Worm (Caenorhabditis elegans) whole organism, L4 larva: ENCODE measurements around the gene E02C12.11.

Experiments
- D1046.2 ChIP-seq: fragments of 200-800 bp; sonication (Bioruptor generic); IDR thresholded peaks from 2 replicates; pipeline ENCODE4 v1.3.6; 2022; ENCODE audit warnings: missing genetic modification characterization, missing compliant biosample characterization
- F10B5.3 ChIP-seq: sonication (generic microtip); optimal IDR thresholded peaks from 2 replicates; lab custom pipeline; 2016; ENCODE audit warnings: mild to moderate bottlenecking, missing genetic modification characterization, missing compliant biosample characterization
- F37D6.2 ChIP-seq: sonication (generic microtip); optimal IDR thresholded peaks from 2 replicates; lab custom pipeline; 2016; ENCODE audit warnings: mild to moderate bottlenecking, missing genetic modification characterization, missing compliant biosample characterization
- F44E2.7 ChIP-seq: fragments of 200-800 bp; sonication (Bioruptor generic); IDR thresholded peaks from 2 replicates; pipeline ENCODE4 v2.1.2; 2022; ENCODE audit warnings: missing genetic modification characterization, missing compliant biosample characterization
- T20F7.1 ChIP-seq: fragments of 200-800 bp; sonication (Bioruptor generic); optimal IDR thresholded peaks from 2 replicates; lab custom pipeline; 2018; ENCODE audit warnings: mild to moderate bottlenecking, missing genetic modification characterization, missing compliant biosample characterization
- T26A8.4 ChIP-seq: fragments of 200-800 bp; sonication (Bioruptor generic); IDR thresholded peaks from 2 replicates; pipeline ENCODE4 v1.3.6; 2022; ENCODE audit warnings: missing genetic modification characterization, missing compliant biosample characterization
- Y5F2A.4 ChIP-seq: fragments of 200-800 bp; sonication (Bioruptor generic); optimal IDR thresholded peaks from 2 replicates; lab custom pipeline; 2018; ENCODE audit warnings: mild to moderate bottlenecking, missing genetic modification characterization, missing compliant biosample characterization
- Y75B8A.6 ChIP-seq: fragments of 200-800 bp; sonication (Bioruptor generic); IDR thresholded peaks from 2 replicates; pipeline ENCODE4 v1.3.6; 2022; ENCODE audit warnings: missing genetic modification reagents, missing genetic modification characterization, missing compliant biosample characterization
- ZK546.5 ChIP-seq, 2 experiments: sonication (generic microtip); optimal IDR thresholded peaks; 2 replicates each; lab custom pipeline; 2017; ENCODE audit warnings: missing biosample characterization in 2 of 2, missing genetic modification characterization in 2 of 2
- ama-1 ChIP-seq: fragments of 150-350 bp; optimal IDR thresholded peaks from 2 replicates; lab custom pipeline; 2014; ENCODE audit warnings: inconsistent platforms, mixed read lengths
- ceh-44 ChIP-seq: fragments of 200-800 bp; sonication (Bioruptor generic); IDR thresholded peaks from 2 replicates; pipeline ENCODE4 v1.3.6; 2022; ENCODE audit warnings: missing genetic modification reagents, missing genetic modification characterization, missing compliant biosample characterization
- ces-1 ChIP-seq: fragments of 150-350 bp; sonication (generic microtip); optimal IDR thresholded peaks from 4 replicates; lab custom pipeline; 2014; ENCODE audit warnings: missing biosample characterization, missing genetic modification reagents, missing genetic modification characterization
- ctbp-1 ChIP-seq: fragments of 200-800 bp; sonication (Bioruptor generic); IDR thresholded peaks from 2 replicates; pipeline ENCODE4 v1.3.6; 2022; ENCODE audit warnings: missing genetic modification reagents, missing genetic modification characterization, missing compliant biosample characterization
- daf-16 ChIP-seq, 3 experiments: sonication (generic microtip); optimal IDR thresholded peaks; 2 replicates each; lab custom pipeline; 2016 to 2017; ENCODE audit warnings: missing genetic modification characterization in 3 of 3, missing genetic modification reagents in 3 of 3, mild to moderate bottlenecking in 2 of 3, missing compliant biosample characterization in 2 of 3, missing biosample characterization in 1 of 3, moderate library complexity in 1 of 3
- dmd-6 ChIP-seq: fragments of 200-800 bp; sonication (Bioruptor generic); IDR thresholded peaks from 2 replicates; pipeline ENCODE4 v1.3.6; 2022; ENCODE audit warnings: missing genetic modification reagents, missing genetic modification characterization, missing compliant biosample characterization
- dmd-8 ChIP-seq: fragments of 200-800 bp; sonication (Bioruptor generic); IDR thresholded peaks from 2 replicates; pipeline ENCODE4 v1.3.6; 2022; ENCODE audit warnings: missing genetic modification characterization, missing compliant biosample characterization
- dmd-9 ChIP-seq: fragments of 200-800 bp; sonication (Bioruptor generic); IDR thresholded peaks from 2 replicates; pipeline ENCODE4 v1.3.6; 2022; ENCODE audit warnings: missing genetic modification reagents, missing genetic modification characterization, missing compliant biosample characterization
- dpl-1 ChIP-seq: fragments of 150-350 bp; optimal IDR thresholded peaks from 2 replicates; lab custom pipeline; 2014; ENCODE audit warnings: missing biosample characterization, missing genetic modification reagents, missing genetic modification characterization
- dve-1 ChIP-seq: sonication (generic microtip); optimal IDR thresholded peaks from 2 replicates; lab custom pipeline; 2017; ENCODE audit warnings: antibody characterized with exemption, mild to moderate bottlenecking, missing genetic modification characterization, missing compliant biosample characterization; ENCODE audit not compliant: insufficient read depth
- egl-27 ChIP-seq: sonication (generic microtip); optimal IDR thresholded peaks from 3 replicates; lab custom pipeline; 2017; ENCODE audit warnings: missing biosample characterization, missing genetic modification reagents, missing genetic modification characterization
- gei-8 ChIP-seq: fragments of 200-800 bp; sonication (Bioruptor generic); optimal IDR thresholded peaks from 2 replicates; lab custom pipeline; 2018; ENCODE audit warnings: mild to moderate bottlenecking, missing genetic modification characterization, missing compliant biosample characterization
- hlh-30 ChIP-seq: sonication (generic microtip); optimal IDR thresholded peaks from 2 replicates; lab custom pipeline; 2017; ENCODE audit warnings: antibody characterized with exemption, mild to moderate bottlenecking, missing genetic modification characterization, missing compliant biosample characterization; ENCODE audit not compliant: insufficient read depth
- jun-1 ChIP-seq: fragments of 150-350 bp; optimal IDR thresholded peaks from 2 replicates; lab custom pipeline; 2014; ENCODE audit warnings: missing biosample characterization, missing genetic modification reagents, missing genetic modification characterization
- lin-1 ChIP-seq: fragments of 200-800 bp; sonication (Bioruptor generic); IDR thresholded peaks from 2 replicates; pipeline ENCODE4 v1.3.6; 2022; ENCODE audit warnings: missing genetic modification reagents, missing genetic modification characterization, missing compliant biosample characterization
- lin-29 ChIP-seq: fragments of 200-800 bp; sonication (Bioruptor generic); IDR thresholded peaks from 2 replicates; pipeline ENCODE4 v1.3.6; 2022; ENCODE audit warnings: missing genetic modification reagents, missing genetic modification characterization, missing compliant biosample characterization
- lsy-2 ChIP-seq, 2 experiments: fragments of 150-350 bp in 1 of 2; sonication (generic microtip) in 1 of 2; optimal IDR thresholded peaks; 2 replicates each; lab custom pipeline; 2014 to 2017; ENCODE audit warnings: missing biosample characterization in 2 of 2, missing genetic modification characterization in 2 of 2
- mdl-1 ChIP-seq, 2 experiments: fragments of 150-350 bp in 1 of 2; sonication (generic microtip) in 1 of 2; optimal IDR thresholded peaks; 2 replicates each; lab custom pipeline; 2014 to 2017; ENCODE audit warnings: missing biosample characterization in 2 of 2, missing genetic modification characterization in 2 of 2
- mxl-2 ChIP-seq: fragments of 200-800 bp; sonication (Bioruptor generic); conservative IDR thresholded peaks from 2 replicates; pipeline ENCODE4 v1.3.6; 2022; ENCODE audit warnings: missing genetic modification reagents, missing genetic modification characterization, missing compliant biosample characterization
- mxl-3 ChIP-seq: fragments of 200-800 bp; sonication (Bioruptor generic); optimal IDR thresholded peaks from 2 replicates; lab custom pipeline; 2018; ENCODE audit warnings: mild to moderate bottlenecking, missing genetic modification characterization, missing compliant biosample characterization
- nhr-10 ChIP-seq: fragments of 150-350 bp; optimal IDR thresholded peaks from 2 replicates; lab custom pipeline; 2014; ENCODE audit warnings: missing biosample characterization, missing genetic modification characterization
- nhr-11 ChIP-seq: fragments of 150-350 bp; optimal IDR thresholded peaks from 2 replicates; lab custom pipeline; 2014; ENCODE audit warnings: missing biosample characterization, missing genetic modification characterization
- nhr-28 ChIP-seq: fragments of 150-350 bp; optimal IDR thresholded peaks from 2 replicates; lab custom pipeline; 2014; ENCODE audit warnings: missing biosample characterization, missing genetic modification characterization
- nhr-76 ChIP-seq: fragments of 150-350 bp; optimal IDR thresholded peaks from 2 replicates; lab custom pipeline; 2014; ENCODE audit warnings: missing biosample characterization, missing genetic modification characterization
- pqm-1 ChIP-seq: sonication (generic microtip); optimal IDR thresholded peaks from 2 replicates; lab custom pipeline; 2017; ENCODE audit warnings: missing biosample characterization, missing genetic modification characterization
- sdz-12 ChIP-seq: fragments of 200-800 bp; sonication (Bioruptor generic); optimal IDR thresholded peaks from 2 replicates; lab custom pipeline; 2018; ENCODE audit warnings: mild to moderate bottlenecking, missing genetic modification characterization, missing compliant biosample characterization
- unc-62 ChIP-seq, 3 experiments: fragments of 150-350 bp in 1 of 3; sonication (generic microtip); optimal IDR thresholded peaks in 2 of 3; peaks in 1 of 3; 1 replicate in 1 of 3; 2 replicates in 2 of 3; lab custom pipeline; 2014 to 2017; ENCODE audit warnings: missing biosample characterization in 3 of 3, missing genetic modification characterization in 3 of 3, missing genetic modification reagents in 3 of 3, missing genotype in 1 of 3
- zfp-3 ChIP-seq: fragments of 200-800 bp; sonication (Bioruptor generic); conservative IDR thresholded peaks from 2 replicates; pipeline ENCODE4 v1.3.6; 2022; ENCODE audit warnings: missing genetic modification reagents, missing genetic modification characterization, missing compliant biosample characterization
- zip-2 ChIP-seq: fragments of 150-350 bp; optimal IDR thresholded peaks from 2 replicates; lab custom pipeline; 2014; ENCODE audit warnings: missing biosample characterization, missing genetic modification characterization
- ztf-11 ChIP-seq: fragments of 150-350 bp; optimal IDR thresholded peaks from 2 replicates; lab custom pipeline; 2014; ENCODE audit warnings: missing biosample characterization, missing genetic modification characterization

Gene E02C12.11

ce11 chrV:9370986-9371385 lies 8.7 kb downstream of the E02C12.11 start, which contains the start of gene E02C12.6:
TSS of gene E02C12.6 (minus strand) at chrV:9371086.
- no peak for TF ChIP-seq F44E2.7 (GFP tag; lab: Robert Waterston, UW)
- peak; percentile 51 for TF ChIP-seq pqm-1 (tag; lab: Kevin White, UChicago)
- peak; percentile 10 for TF ChIP-seq nhr-28 (tag; lab: Kevin White, UChicago)
- peak; percentile 12; the same call in 1 of the 2 replicates for TF ChIP-seq dmd-6 (GFP tag; lab: Robert Waterston, UW)

ce11 chrV:9359674-9360073 lies 20.0 kb downstream of the E02C12.11 start, which contains the start of gene gpa-3:
TSS of gene gpa-3 (minus strand) at chrV:9359774.
- TF ChIP-seq nhr-10 (tag; lab: Kevin White, UChicago), result no peak
- TF ChIP-seq unc-62 (GFP tag; optimal IDR thresholded peaks at IDR 0.05 in 1 of 2; lab: Kevin White, UChicago), result peak in 1 of 2 experiments; percentile 68
- no peak for TF ChIP-seq unc-62 (tag; optimal IDR thresholded peaks at IDR 0.05; lab: Kevin White, UChicago)

ce11 chrV:9356345-9356744 lies 23.4 kb downstream of the E02C12.11 start, which contains the start of gene ttr-49:
TSS of gene ttr-49 (minus strand) at chrV:9356515.
- TF ChIP-seq zfp-3 (no peak), dmd-6 (GFP tag; lab: Robert Waterston, UW) (0 out of 2 replicates have a peak, but pooled peaks have one; percentile 22), hlh-30 (tag; lab: Kevin White, UChicago) (no peak), sdz-12 (GFP tag; lab: Kevin White, UChicago) (no peak), nhr-11 (tag; lab: Kevin White, UChicago) (no peak), zip-2 (tag; lab: Kevin White, UChicago) (no peak), daf-16 (GFP tag; optimal IDR thresholded peaks at IDR 0.05; lab: Kevin White, UChicago) (no peak), daf-16 (tag; optimal IDR thresholded peaks at IDR 0.05; lab: Kevin White, UChicago) (peak; percentile 73), ces-1 (GFP tag; lab: Kevin White, UChicago) (no peak), dve-1 (tag; lab: Kevin White, UChicago) (peak; percentile 27), lin-1 (GFP tag; lab: Robert Waterston, UW) (no peak), Y75B8A.6 (no peak), pqm-1 (tag; lab: Kevin White, UChicago) (peak; percentile 30), nhr-76 (tag; lab: Kevin White, UChicago) (no peak), F37D6.2 (tag; lab: Kevin White, UChicago) (no peak), mxl-3 (GFP tag; lab: Kevin White, UChicago) (no peak), ceh-44 (GFP tag; lab: Robert Waterston, UW) (no peak), dmd-9 (GFP tag; lab: Robert Waterston, UW) (no peak)
- TF ChIP-seq, all 104 proteins: peak for 4

ce11 chrV:9355371-9355770 lies 24.3 kb downstream of the E02C12.11 start, which contains the start of gene ttr-40:
TSS of gene ttr-40 (minus strand) at chrV:9355471.
- no peak for TF ChIP-seq F10B5.3 (tag; lab: Kevin White, UChicago)
- no peak for TF ChIP-seq ctbp-1

- TF ChIP-seq jun-1 (tag; lab: Kevin White, UChicago), result no peak
- no peak for TF ChIP-seq Y5F2A.4 (GFP tag; lab: Kevin White, UChicago)
- no peak for TF ChIP-seq mdl-1 (tag; optimal IDR thresholded peaks at IDR 0.05; lab: Kevin White, UChicago)
- TF ChIP-seq T26A8.4 (GFP tag; lab: Robert Waterston, UW), result no peak
- no peak for TF ChIP-seq D1046.2
- no peak for TF ChIP-seq gei-8 (GFP tag; lab: Kevin White, UChicago)
- no peak for TF ChIP-seq dmd-9 (GFP tag; lab: Robert Waterston, UW)
- TF ChIP-seq ztf-11, result no peak
- no peak for TF ChIP-seq T20F7.1 (GFP tag; lab: Kevin White, UChicago)
- TF ChIP-seq lsy-2 (tag; optimal IDR thresholded peaks at IDR 0.05; lab: Kevin White, UChicago), result no peak
- TF ChIP-seq egl-27 (tag; lab: Kevin White, UChicago), result no peak
- TF ChIP-seq ctbp-1, result no peak
- no peak for TF ChIP-seq ZK546.5 (tag; optimal IDR thresholded peaks at IDR 0.05; lab: Kevin White, UChicago)
- no peak for TF ChIP-seq lin-29 (GFP tag; lab: Robert Waterston, UW)
- TF ChIP-seq sdz-12 (GFP tag; lab: Kevin White, UChicago), result no peak
- TF ChIP-seq ces-1 (GFP tag; lab: Kevin White, UChicago), result no peak
- TF ChIP-seq mxl-2 (GFP tag; lab: Robert Waterston, UW), result no peak
- TF ChIP-seq ama-1 (lab: Kevin White, UChicago), result no peak
- no peak for TF ChIP-seq dmd-8 (GFP tag; lab: Robert Waterston, UW)
- TF ChIP-seq dpl-1 (GFP tag; lab: Kevin White, UChicago), result no peak
Observed at ce11 chrV:9352947-9353346, 26.8 kb downstream of the E02C12.11 start, which contains the start of gene srx-46. TSS of gene srx-46 (plus strand) at chrV:9353247.
